Fruit fly (Drosophila melanogaster): Measurements from ENCODE around the gene CG8065.

DNA sequence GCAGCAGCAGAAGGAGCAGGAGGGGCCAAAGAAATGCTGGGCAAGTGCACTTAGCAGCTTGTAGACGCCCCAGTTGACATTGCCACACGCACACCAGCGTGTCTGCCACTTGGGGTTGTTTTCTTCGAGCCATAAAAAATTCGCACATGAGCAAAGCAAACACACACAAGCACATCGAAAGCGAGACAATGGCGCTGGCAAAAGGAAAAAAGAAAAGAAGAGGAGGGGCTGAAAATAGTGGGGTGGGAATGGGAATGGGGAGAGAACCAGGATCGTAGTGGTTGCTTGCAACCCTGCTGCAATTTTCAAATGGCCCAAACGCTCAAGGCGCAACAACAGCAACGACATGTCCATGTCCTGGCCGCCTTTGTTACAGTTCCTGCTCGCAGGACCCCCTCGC, 31.7 kb downstream of the CG8065 start:
- no peak for TF ChIP-seq Myc (optimal IDR thresholded peaks at IDR 0.05)
- no peak for TF ChIP-seq h (optimal IDR thresholded peaks at IDR 0.05)

Measured in Kc167 (cell line).